Worm (Caenorhabditis elegans) whole organism, late embryonic: Measurements from ENCODE around the gene his-40.

Experiments
- eyg-1 ChIP-seq: sonication (generic microtip); optimal IDR thresholded peaks from 2 replicates; lab custom pipeline; 2016; ENCODE audit warnings: missing genotype, missing genetic modification characterization, missing compliant biosample characterization
- lin-11 ChIP-seq: fragments of 200-800 bp; sonication (Bioruptor generic); optimal IDR thresholded peaks from 2 replicates; lab custom pipeline; 2018; ENCODE audit warnings: mild to moderate bottlenecking, missing genetic modification characterization, missing compliant biosample characterization

ce11 chrX:7330685-7331196 is 20.8 kb downstream of the his-40 start, which contains the start of gene ttr-30:
- TF ChIP-seq eyg-1 (tag; lab: Kevin White, UChicago) (no peak), lin-11 (tag; lab: Kevin White, UChicago) (no peak)
